Worm (Caenorhabditis elegans): ENCODE measurements around the gene ZK1248.15.

The ZK1248.15 gene

ce11 chrII:5805303-5805702 is 33.0 kb downstream of the ZK1248.15 start, which contains the start of gene K05F1.10:
Gene K05F1.10, minus strand, starts transcription at chrII:5805473.
- no peak for TF ChIP-seq zim-3 (tag; optimal IDR thresholded peaks at IDR 0.05)
- no peak for TF ChIP-seq cebp-1 (GFP tag; IDR thresholded peaks at IDR 0.05)
- TF ChIP-seq cebp-1 (tag; optimal IDR thresholded peaks at IDR 0.05), result peak; percentile 42
- peak; percentile 34 for TF ChIP-seq nhr-80 (tag; optimal IDR thresholded peaks at IDR 0.05)

DNA sequence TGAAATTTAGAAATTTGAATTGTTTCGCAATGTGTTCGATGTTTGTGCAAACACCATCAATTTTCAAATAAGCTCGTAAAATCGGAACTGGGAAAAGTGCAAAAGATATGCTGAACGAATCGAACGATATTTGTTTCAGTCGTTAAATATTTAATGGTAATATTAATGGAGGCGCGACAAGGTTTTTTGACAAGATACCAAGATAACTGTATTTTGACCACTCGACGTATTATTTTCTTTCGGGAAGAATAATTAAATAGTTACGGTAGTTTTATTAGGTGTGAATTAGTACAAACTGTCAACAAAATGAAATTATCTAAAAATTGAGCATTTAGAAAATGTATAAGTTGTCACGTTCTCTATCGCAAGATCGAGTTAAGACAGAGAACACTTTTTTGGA is 34.1 kb downstream of the ZK1248.15 start:
- TF ChIP-seq nfya-1 (tag; optimal IDR thresholded peaks at IDR 0.05; ENCODE audit: borderline replicate concordance, insufficient read depth), result no peak
- TF ChIP-seq F10E7.11 (tag; optimal IDR thresholded peaks at IDR 0.05), result no peak
- no peak for TF ChIP-seq F22D6.2 (tag; optimal IDR thresholded peaks at IDR 0.05)
- TF ChIP-seq akir-1 (GFP tag; optimal IDR thresholded peaks at IDR 0.05), result no peak
- TF ChIP-seq nfya-2 (GFP tag; IDR thresholded peaks at IDR 0.05), result no peak
- no peak for TF ChIP-seq nhr-27 (tag; optimal IDR thresholded peaks at IDR 0.05)
- no peak for TF ChIP-seq hlh-26 (GFP tag; conservative IDR thresholded peaks at IDR 0.05)
- TF ChIP-seq rcor-1 (GFP tag; IDR thresholded peaks at IDR 0.05), result no peak
- TF ChIP-seq lin-35 (GFP tag; optimal IDR thresholded peaks at IDR 0.05), result no peak
- TF ChIP-seq F57A8.1 (GFP tag; optimal IDR thresholded peaks at IDR 0.05), result no peak
- TF ChIP-seq repo-1 (tag; optimal IDR thresholded peaks at IDR 0.05), result no peak
- TF ChIP-seq egl-18 (GFP tag; IDR thresholded peaks at IDR 0.05), result no peak
- TF ChIP-seq hrde-1 (tag; optimal IDR thresholded peaks at IDR 0.05; ENCODE audit: borderline replicate concordance), result no peak
- TF ChIP-seq egrh-3 (GFP tag; IDR thresholded peaks at IDR 0.05), result no peak
- no peak for TF ChIP-seq F55B11.4 (tag; optimal IDR thresholded peaks at IDR 0.05; ENCODE audit: borderline replicate concordance, insufficient read depth)
- no peak for TF ChIP-seq madf-10 (tag; optimal IDR thresholded peaks at IDR 0.05)
- no peak for TF ChIP-seq snpc-1.3 (tag; optimal IDR thresholded peaks at IDR 0.05; ENCODE audit: insufficient read depth)

DNA sequence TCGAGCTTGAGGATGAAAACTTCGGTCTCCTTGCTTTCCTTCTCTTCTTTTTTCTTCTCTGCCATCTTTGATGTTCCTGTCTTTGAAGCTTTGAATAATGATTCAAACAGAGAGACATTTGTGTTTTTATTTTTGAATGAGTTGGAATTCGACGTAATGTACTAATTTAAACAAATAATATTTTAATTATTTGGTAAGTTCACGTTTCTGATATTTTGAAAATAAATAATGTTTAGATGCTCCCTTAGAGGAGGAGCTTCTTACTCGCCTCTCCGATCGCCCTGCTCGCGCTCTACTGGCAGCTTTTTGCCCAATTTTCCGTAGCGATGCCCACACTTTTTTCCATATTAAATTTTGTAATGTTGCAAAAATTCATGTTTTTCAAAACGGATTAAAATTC is 37.3 kb downstream of the ZK1248.15 start, which contains the start of the genes K05F1.9 and K05F1.1:
K05F1.9 (minus strand) TSS at position 101 of the 400 bp plus-strand sequence.
K05F1.1 (plus strand) TSS at position 308 of the 400 bp plus-strand sequence.
- TF ChIP-seq ztf-25 (GFP tag; IDR thresholded peaks at IDR 0.05) (no peak), lir-1 (GFP tag; conservative IDR thresholded peaks at IDR 0.05) (no peak), efl-1 (GFP tag; optimal IDR thresholded peaks at IDR 0.05) (no peak), F23B12.7 (tag; optimal IDR thresholded peaks at IDR 0.05; ENCODE audit: insufficient read depth) (no peak), sptf-2 (GFP tag; optimal IDR thresholded peaks at IDR 0.05) (no peak), atf-7 (tag; optimal IDR thresholded peaks at IDR 0.05) (no peak), lag-1 (GFP tag; IDR thresholded peaks at IDR 0.05) (no peak), F52B5.7 (tag; optimal IDR thresholded peaks at IDR 0.05) (no peak), aptf-2 (GFP tag; conservative IDR thresholded peaks at IDR 0.05) (no peak), snpc-1.3 (tag; optimal IDR thresholded peaks at IDR 0.05; ENCODE audit: insufficient read depth) (no peak), die-1 (tag; optimal IDR thresholded peaks at IDR 0.05) (no peak), F39B2.1 (GFP tag; IDR thresholded peaks at IDR 0.05) (no peak)

ce11 chrII:5799553-5799952 is 38.8 kb downstream of the ZK1248.15 start, which contains the start of gene K05F1.8:
Gene K05F1.8, minus strand, starts transcription at chrII:5799653.
- TF ChIP-seq T26A5.8 (tag; optimal IDR thresholded peaks at IDR 0.05) (no peak), ZK185.1 (tag; optimal IDR thresholded peaks at IDR 0.05; ENCODE audit: poor library complexity, severe bottlenecking) (no peak), unc-62 (GFP tag; optimal IDR thresholded peaks at IDR 0.05) (no peak), chd-7 (tag; optimal IDR thresholded peaks at IDR 0.05) (no peak), aptf-3 (GFP tag; IDR thresholded peaks at IDR 0.05) (no peak), B0019.2 (GFP tag; conservative IDR thresholded peaks at IDR 0.05) (no peak), hsf-1 (GFP tag; IDR thresholded peaks at IDR 0.05) (no peak), D2030.7 (GFP tag; IDR thresholded peaks at IDR 0.05) (no peak), die-1 (tag; optimal IDR thresholded peaks at IDR 0.05) (no peak), nhr-90 (tag; optimal IDR thresholded peaks at IDR 0.05) (no peak), lsy-27 (tag; optimal IDR thresholded peaks at IDR 0.05; ENCODE audit: borderline replicate concordance, insufficient read depth) (no peak), pha-4 (tag; optimal IDR thresholded peaks at IDR 0.05) (no peak), him-1 (tag; optimal IDR thresholded peaks at IDR 0.05) (no peak)
